Worm (Caenorhabditis elegans): ENCODE measurements around the gene hpk-1.

hpk-1 gene

ce11 chrX:4222779-4223387 is 5.8 kb upstream of the hpk-1 start:
- 0 out of 2 replicates have a peak, but pooled peaks have one; percentile 15 for TF ChIP-seq madf-9 (GFP tag; conservative IDR thresholded peaks at IDR 0.05)
- peak; percentile 47 for TF ChIP-seq lin-38 (GFP tag; IDR thresholded peaks at IDR 0.05)
- TF ChIP-seq ZK546.5 (tag; optimal IDR thresholded peaks at IDR 0.05), result no peak
- peak; percentile 57 for TF ChIP-seq nhr-42 (GFP tag; IDR thresholded peaks at IDR 0.05)
- TF ChIP-seq tag-97 (GFP tag; IDR thresholded peaks at IDR 0.05), result no peak
- peak; percentile 44 for TF ChIP-seq lir-3 (tag; optimal IDR thresholded peaks at IDR 0.05)
- peak in 1 of 2 experiments; percentile 53 for TF ChIP-seq mdl-1 (tag; optimal IDR thresholded peaks at IDR 0.05)
- TF ChIP-seq F44E2.7 (GFP tag; IDR thresholded peaks at IDR 0.05), result 0 out of 2 replicates have a peak, but pooled peaks have one; percentile 29
- TF ChIP-seq daf-19 (GFP tag; conservative IDR thresholded peaks at IDR 0.05), result 0 out of 2 replicates have a peak, but pooled peaks have one; percentile 15
- TF ChIP-seq nhr-41 (GFP tag; IDR thresholded peaks at IDR 0.05), result no peak
- TF ChIP-seq dmd-6 (GFP tag; IDR thresholded peaks at IDR 0.05), result peak; percentile 71
- TF ChIP-seq nhr-237 (tag; optimal IDR thresholded peaks at IDR 0.05), result no peak
- TF ChIP-seq dpl-1 (GFP tag; optimal IDR thresholded peaks at IDR 0.05), result peak; percentile 10
- peak; percentile 68 for TF ChIP-seq zag-1 (tag; optimal IDR thresholded peaks at IDR 0.05)
- TF ChIP-seq dmd-8 (GFP tag; IDR thresholded peaks at IDR 0.05), result peak; percentile 66; the same call in 1 of the 2 replicates
- TF ChIP-seq hlh-11 (tag; optimal IDR thresholded peaks at IDR 0.05), result peak; percentile 95
- TF ChIP-seq cey-2 (tag; optimal IDR thresholded peaks at IDR 0.05; ENCODE audit: borderline replicate concordance, insufficient read depth), result no peak
- TF ChIP-seq mxl-3 (GFP tag; optimal IDR thresholded peaks at IDR 0.05), result peak; percentile 74
- TF ChIP-seq unc-130 (GFP tag; optimal IDR thresholded peaks at IDR 0.05), result peak; percentile 9
- peak; percentile 88 for TF ChIP-seq ceh-20 (GFP tag; IDR thresholded peaks at IDR 0.05)
- TF ChIP-seq mep-1 (tag; optimal IDR thresholded peaks at IDR 0.05), result peak; percentile 61
- TF ChIP-seq hif-1 (tag; optimal IDR thresholded peaks at IDR 0.05), result peak; percentile 11 to 43
- TF ChIP-seq lsy-2 (tag; optimal IDR thresholded peaks at IDR 0.05), result peak; percentile 71 to 79
- TF ChIP-seq T20F7.1 (GFP tag; optimal IDR thresholded peaks at IDR 0.05), result peak; percentile 25
- peak; percentile 51 for TF ChIP-seq hlh-30 (tag; optimal IDR thresholded peaks at IDR 0.05; ENCODE audit: insufficient read depth)
- TF ChIP-seq set-16 (GFP tag; IDR thresholded peaks at IDR 0.05), result peak; percentile 75
- TF ChIP-seq duxl-1 (tag; optimal IDR thresholded peaks at IDR 0.05; ENCODE audit: poor library complexity), result peak; percentile 40
- TF ChIP-seq daf-16 (GFP tag; optimal IDR thresholded peaks at IDR 0.05), result peak; percentile 56 to 86
- peak; percentile 51 for TF ChIP-seq daf-16 (tag; optimal IDR thresholded peaks at IDR 0.05)
- no peak for TF ChIP-seq zip-2 (tag; optimal IDR thresholded peaks at IDR 0.05)
- TF ChIP-seq ztf-7 (tag; optimal IDR thresholded peaks at IDR 0.05), result peak; percentile 88
- TF ChIP-seq unc-62 (GFP tag; optimal IDR thresholded peaks at IDR 0.05 in 1 of 2), result peak in 1 of 2 experiments; percentile 100
- TF ChIP-seq unc-62 (tag; optimal IDR thresholded peaks at IDR 0.05), result no peak
- TF ChIP-seq hmg-1.1 (GFP tag; IDR thresholded peaks at IDR 0.05), result peak; percentile 98
- TF ChIP-seq egl-43 (GFP tag; IDR thresholded peaks at IDR 0.05), result peak; percentile 84
- TF ChIP-seq F37D6.2 (tag; optimal IDR thresholded peaks at IDR 0.05), result peak; percentile 67
- TF ChIP-seq snpc-1.2 (GFP tag; IDR thresholded peaks at IDR 0.05), result no peak
- peak; percentile 88 for TF ChIP-seq nhr-48 (tag; optimal IDR thresholded peaks at IDR 0.05)
- TF ChIP-seq spr-1 (tag; optimal IDR thresholded peaks at IDR 0.05), result peak; percentile 85
- TF ChIP-seq gei-8 (GFP tag; optimal IDR thresholded peaks at IDR 0.05), result no peak
- TF ChIP-seq lin-39 (tag; optimal IDR thresholded peaks at IDR 0.05), result no peak
- TF ChIP-seq nhr-25 (tag; optimal IDR thresholded peaks at IDR 0.05; ENCODE audit: borderline replicate concordance, insufficient read depth), result peak; percentile 81
- TF ChIP-seq nhr-28 (tag; optimal IDR thresholded peaks at IDR 0.05), result peak; percentile 77
- no peak for TF ChIP-seq zfp-2 (tag; optimal IDR thresholded peaks at IDR 0.05)
- TF ChIP-seq lim-7 (GFP tag; IDR thresholded peaks at IDR 0.05), result 0 out of 2 replicates have a peak, but pooled peaks have one; percentile 52
- TF ChIP-seq dve-1 (tag; optimal IDR thresholded peaks at IDR 0.05; ENCODE audit: insufficient read depth), result peak; percentile 74
- peak; percentile 86 for TF ChIP-seq pha-4 (GFP tag; IDR thresholded peaks at IDR 0.05)
- TF ChIP-seq pha-4 (tag; optimal IDR thresholded peaks at IDR 0.05), result no peak
- no peak for TF ChIP-seq D1046.2 (GFP tag; IDR thresholded peaks at IDR 0.05)
- TF ChIP-seq aha-1 (tag), result peak; percentile 99
